Worm (Caenorhabditis elegans) whole organism, young adult: ENCODE measurements around the gene mpst-4.
"Not testable (repeated sequence)": the region's sequence is repeated elsewhere in the genome, so short reads cannot be mapped to it uniquely, and the experiment has no call there.

Source experiments
- C17E4.6 ChIP-seq: fragments of 200-800 bp; sonication (Bioruptor generic); IDR thresholded peaks from 2 replicates; pipeline ENCODE4 v1.3.6; 2022; ENCODE audit warnings: missing genetic modification reagents, missing genetic modification characterization, missing compliant biosample characterization
- D2030.7 ChIP-seq: fragments of 200-800 bp; sonication (Bioruptor generic); IDR thresholded peaks from 2 replicates; pipeline ENCODE4 v1.3.6; 2022; ENCODE audit warnings: missing genetic modification reagents, missing genetic modification characterization, missing compliant biosample characterization
- F23B12.7 ChIP-seq: sonication (generic microtip); optimal IDR thresholded peaks from 2 replicates; lab custom pipeline; 2017; ENCODE audit warnings: missing genetic modification characterization, mild to moderate bottlenecking, missing compliant biosample characterization, antibody characterized with exemption, moderate library complexity; ENCODE audit not compliant: insufficient read depth
- F52B5.7 ChIP-seq: sonication (generic microtip); optimal IDR thresholded peaks from 2 replicates; lab custom pipeline; 2016; ENCODE audit warnings: mild to moderate bottlenecking, missing genetic modification characterization, missing compliant biosample characterization
- K12H6.12 ChIP-seq: fragments of 200-800 bp; sonication (Bioruptor generic); optimal IDR thresholded peaks from 2 replicates; lab custom pipeline; 2018; ENCODE audit warnings: mild to moderate bottlenecking, missing genetic modification characterization, missing compliant biosample characterization
- T26A5.8 ChIP-seq: sonication (generic microtip); optimal IDR thresholded peaks from 2 replicates; lab custom pipeline; 2016; ENCODE audit warnings: missing genetic modification characterization, missing compliant biosample characterization
- Y53F4B.3 ChIP-seq: fragments of 200-800 bp; sonication (Bioruptor generic); IDR thresholded peaks from 2 replicates; pipeline ENCODE4 v1.3.6; 2022; ENCODE audit warnings: missing genetic modification reagents, missing genetic modification characterization, missing compliant biosample characterization
- Y53G8AR.9 ChIP-seq: fragments of 200-800 bp; sonication (Bioruptor generic); conservative IDR thresholded peaks from 2 replicates; pipeline ENCODE4 v1.3.6; 2022; ENCODE audit warnings: missing genetic modification reagents, missing genetic modification characterization, missing compliant biosample characterization
- Y95B8A.8 ChIP-seq: fragments of 200-800 bp; sonication (Bioruptor generic); IDR thresholded peaks from 2 replicates; pipeline ENCODE4 v1.3.6; 2022; ENCODE audit warnings: missing genetic modification reagents, missing genetic modification characterization, missing compliant biosample characterization
- ZK185.1 ChIP-seq: sonication (generic microtip); optimal IDR thresholded peaks from 2 replicates; lab custom pipeline; 2016; ENCODE audit warnings: mild to moderate bottlenecking, missing genetic modification characterization, missing compliant biosample characterization; ENCODE audit not compliant: poor library complexity, severe bottlenecking
- akir-1 ChIP-seq: fragments of 200-800 bp; sonication (Bioruptor generic); optimal IDR thresholded peaks from 2 replicates; lab custom pipeline; 2018; ENCODE audit warnings: mild to moderate bottlenecking, missing genetic modification characterization, moderate library complexity, missing compliant biosample characterization
- atf-7 ChIP-seq: sonication (generic microtip); optimal IDR thresholded peaks from 2 replicates; lab custom pipeline; 2017; ENCODE audit warnings: mild to moderate bottlenecking, missing genetic modification characterization, missing compliant biosample characterization
- attf-5 ChIP-seq: fragments of 200-800 bp; sonication (Bioruptor generic); optimal IDR thresholded peaks from 2 replicates; lab custom pipeline; 2018; ENCODE audit warnings: mild to moderate bottlenecking, missing genetic modification characterization, missing compliant biosample characterization
- cebp-2 ChIP-seq: fragments of 200-800 bp; sonication (Bioruptor generic); IDR thresholded peaks from 2 replicates; pipeline ENCODE4 v1.3.6; 2022; ENCODE audit warnings: missing genetic modification characterization, missing compliant biosample characterization
- ceh-40 ChIP-seq: fragments of 200-800 bp; sonication (Bioruptor generic); IDR thresholded peaks from 2 replicates; pipeline ENCODE4 v1.3.6; 2022; ENCODE audit warnings: missing genetic modification characterization, missing compliant biosample characterization
- ceh-79 ChIP-seq: sonication (generic microtip); optimal IDR thresholded peaks from 2 replicates; lab custom pipeline; 2017; ENCODE audit warnings: mild to moderate bottlenecking, missing genetic modification characterization, missing compliant biosample characterization
- ceh-91 ChIP-seq: fragments of 200-800 bp; sonication (Bioruptor generic); IDR thresholded peaks from 2 replicates; pipeline ENCODE4 v1.3.6; 2022; ENCODE audit warnings: missing genetic modification reagents, missing genetic modification characterization, missing compliant biosample characterization
- dox-1 ChIP-seq: fragments of 200-800 bp; sonication (Bioruptor generic); IDR thresholded peaks from 2 replicates; pipeline ENCODE4 v1.3.6; 2022; ENCODE audit warnings: missing genetic modification reagents, missing genetic modification characterization, missing compliant biosample characterization
- dpl-1 ChIP-seq: fragments of 150-350 bp; optimal IDR thresholded peaks from 2 replicates; lab custom pipeline; 2014; ENCODE audit warnings: missing biosample characterization, missing genetic modification reagents, missing genetic modification characterization
- egl-44 ChIP-seq: fragments of 200-800 bp; sonication (Bioruptor generic); IDR thresholded peaks from 2 replicates; pipeline ENCODE4 v1.3.6; 2022; ENCODE audit warnings: missing genetic modification reagents, missing genetic modification characterization, missing compliant biosample characterization
- ets-4 ChIP-seq: fragments of 200-800 bp; sonication (Bioruptor generic); optimal IDR thresholded peaks from 2 replicates; lab custom pipeline; 2018; ENCODE audit warnings: mild to moderate bottlenecking, missing genetic modification characterization, missing compliant biosample characterization
- fkh-3 ChIP-seq: sonication (generic microtip); optimal IDR thresholded peaks from 2 replicates; lab custom pipeline; 2016; ENCODE audit warnings: mild to moderate bottlenecking, missing genetic modification characterization, missing compliant biosample characterization
- hlh-12 ChIP-seq: sonication (generic microtip); optimal IDR thresholded peaks from 2 replicates; lab custom pipeline; 2016; ENCODE audit warnings: missing genetic modification characterization, missing compliant biosample characterization
- hmg-20 ChIP-seq: fragments of 200-800 bp; sonication (Bioruptor generic); IDR thresholded peaks from 2 replicates; pipeline ENCODE4 v1.3.6; 2022; ENCODE audit warnings: missing genetic modification reagents, missing genetic modification characterization, missing compliant biosample characterization
- hrde-1 ChIP-seq: sonication (generic microtip); optimal IDR thresholded peaks from 2 replicates; lab custom pipeline; 2016; ENCODE audit warnings: missing genetic modification characterization, mild to moderate bottlenecking, missing compliant biosample characterization, moderate library complexity, missing genotype, missing genetic modification reagents, borderline replicate concordance
- hsf-1 ChIP-seq: fragments of 200-800 bp; sonication (Bioruptor generic); IDR thresholded peaks from 2 replicates; pipeline ENCODE4 v1.3.6; 2022; ENCODE audit warnings: missing genetic modification reagents, missing genetic modification characterization, missing compliant biosample characterization
- let-526 ChIP-seq: fragments of 200-800 bp; sonication (Bioruptor generic); IDR thresholded peaks from 2 replicates; pipeline ENCODE4 v1.3.6; 2022; ENCODE audit warnings: missing genetic modification reagents, missing genetic modification characterization, missing compliant biosample characterization
- let-607 ChIP-seq, 2 experiments: fragments of 200-800 bp in 1 of 2; sonication (Bioruptor generic) in 1 of 2; sonication (generic microtip) in 1 of 2; optimal IDR thresholded peaks; 2 replicates each; lab custom pipeline; 2016 to 2018; ENCODE audit warnings: mild to moderate bottlenecking in 2 of 2, missing compliant biosample characterization in 2 of 2, missing genetic modification characterization in 2 of 2, moderate library complexity in 2 of 2, missing genotype in 1 of 2
- lin-26 ChIP-seq: fragments of 200-800 bp; sonication (Bioruptor generic); IDR thresholded peaks from 2 replicates; pipeline ENCODE4 v1.3.6; 2022; ENCODE audit warnings: missing genetic modification reagents, missing genetic modification characterization, missing compliant biosample characterization
- lin-35 ChIP-seq, 3 experiments: fragments of 150-350 bp in 2 of 3; sonication (generic microtip) in 1 of 3; optimal IDR thresholded peaks; 2 replicates each; lab custom pipeline; 2014 to 2018; ENCODE audit warnings: missing biosample characterization in 3 of 3, missing genetic modification characterization in 3 of 3, missing genetic modification reagents in 3 of 3
- lin-54 ChIP-seq: fragments of 200-800 bp; sonication (Bioruptor generic); optimal IDR thresholded peaks from 2 replicates; lab custom pipeline; 2018; ENCODE audit warnings: mild to moderate bottlenecking, missing genetic modification characterization, missing compliant biosample characterization
- madf-3 ChIP-seq: fragments of 200-800 bp; sonication (Bioruptor generic); IDR thresholded peaks from 2 replicates; pipeline ENCODE4 v1.3.6; 2022; ENCODE audit warnings: missing genetic modification reagents, missing genetic modification characterization, missing compliant biosample characterization
- mes-4 ChIP-seq: sonication (generic microtip); optimal IDR thresholded peaks from 2 replicates; lab custom pipeline; 2016; ENCODE audit warnings: missing genotype, missing genetic modification characterization, missing compliant biosample characterization
- nfya-1 ChIP-seq: sonication (generic microtip); optimal IDR thresholded peaks from 2 replicates; lab custom pipeline; 2017; ENCODE audit warnings: antibody characterized with exemption, missing compliant biosample characterization, missing genetic modification characterization, borderline replicate concordance; ENCODE audit not compliant: insufficient read depth
- nhr-80 ChIP-seq: sonication (generic microtip); optimal IDR thresholded peaks from 2 replicates; lab custom pipeline; 2016; ENCODE audit warnings: missing genetic modification characterization, missing compliant biosample characterization
- rcor-1 ChIP-seq: fragments of 200-800 bp; sonication (Bioruptor generic); IDR thresholded peaks from 2 replicates; pipeline ENCODE4 v1.3.6; 2022; ENCODE audit warnings: missing genetic modification reagents, missing genetic modification characterization, missing compliant biosample characterization
- repo-1 ChIP-seq: sonication (generic microtip); optimal IDR thresholded peaks from 2 replicates; lab custom pipeline; 2017; ENCODE audit warnings: mild to moderate bottlenecking, missing genetic modification characterization, missing compliant biosample characterization
- sdz-38 ChIP-seq: sonication (generic microtip); optimal IDR thresholded peaks from 2 replicates; lab custom pipeline; 2016; ENCODE audit warnings: missing genotype, missing genetic modification characterization, missing compliant biosample characterization
- sptf-2 ChIP-seq: fragments of 200-800 bp; sonication (Bioruptor generic); optimal IDR thresholded peaks from 2 replicates; lab custom pipeline; 2018; ENCODE audit warnings: mild to moderate bottlenecking, missing genetic modification characterization, missing compliant biosample characterization
- tbp1 ChIP-seq: fragments of 200-800 bp; sonication (Bioruptor generic); optimal IDR thresholded peaks from 2 replicates; lab custom pipeline; 2018; ENCODE audit warnings: mild to moderate bottlenecking, missing genetic modification characterization, missing compliant biosample characterization
- tlf-1 ChIP-seq: fragments of 200-800 bp; sonication (Bioruptor generic); optimal IDR thresholded peaks from 2 replicates; lab custom pipeline; 2018; ENCODE audit warnings: mild to moderate bottlenecking, missing genetic modification characterization, missing compliant biosample characterization
- xnd-1 ChIP-seq: sonication (generic microtip); optimal IDR thresholded peaks from 2 replicates; lab custom pipeline; 2016; ENCODE audit warnings: missing genotype, missing genetic modification reagents, missing genetic modification characterization, missing compliant biosample characterization
- ztf-18 ChIP-seq: sonication (generic microtip); optimal IDR thresholded peaks from 2 replicates; lab custom pipeline; 2016; ENCODE audit warnings: missing genotype, mild to moderate bottlenecking, missing genetic modification characterization, missing compliant biosample characterization
- ztf-25 ChIP-seq: fragments of 200-800 bp; sonication (Bioruptor generic); IDR thresholded peaks from 2 replicates; pipeline ENCODE4 v1.3.6; 2022; ENCODE audit warnings: missing genetic modification reagents, missing genetic modification characterization, missing compliant biosample characterization
- ztf-28 ChIP-seq: fragments of 200-800 bp; sonication (Bioruptor generic); IDR thresholded peaks from 2 replicates; pipeline ENCODE4 v1.3.6; 2022; ENCODE audit warnings: missing genetic modification reagents, missing genetic modification characterization, missing compliant biosample characterization
- ztf-6 ChIP-seq: fragments of 200-800 bp; sonication (Bioruptor generic); IDR thresholded peaks from 2 replicates; pipeline ENCODE4 v1.3.6; 2022; ENCODE audit warnings: missing genetic modification reagents, missing genetic modification characterization, missing compliant biosample characterization

Gene mpst-4

DNA sequence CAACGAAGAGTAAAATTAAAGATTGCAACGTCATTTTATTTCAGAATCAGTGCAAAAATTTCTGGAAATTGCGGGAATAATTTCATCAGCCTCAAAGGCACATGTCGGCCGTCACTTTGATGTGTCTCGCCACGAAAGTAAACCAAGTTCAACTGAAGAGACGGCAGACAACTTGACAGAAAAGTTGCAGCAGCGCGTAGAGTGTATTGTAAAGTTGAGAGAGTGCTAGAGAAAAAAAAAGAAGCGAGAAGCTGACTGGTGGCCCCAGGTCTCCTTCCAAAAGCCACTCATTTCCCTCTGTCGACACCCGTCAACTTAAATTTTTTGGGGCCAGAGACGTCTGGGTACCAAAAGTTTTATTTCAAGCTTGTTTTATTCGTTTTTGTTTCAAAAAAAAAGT lies 41.0 kb upstream of the mpst-4 start (continued):
- TF ChIP-seq hsf-1 (GFP tag; lab: Robert Waterston, UW): peak; percentile 96
- no peak for TF ChIP-seq lin-26 (GFP tag; lab: Robert Waterston, UW)
- no peak for TF ChIP-seq hmg-20
- TF ChIP-seq lin-54 (GFP tag; lab: Kevin White, UChicago): peak; percentile 68
- no peak for TF ChIP-seq Y53F4B.3 (GFP tag; lab: Robert Waterston, UW)
- TF ChIP-seq ceh-91 (GFP tag; lab: Robert Waterston, UW): peak; percentile 39; the same call in 1 of the 2 replicates
- TF ChIP-seq sptf-2 (GFP tag; lab: Kevin White, UChicago): no peak
- TF ChIP-seq C17E4.6 (GFP tag; lab: Robert Waterston, UW): no peak
- no peak for TF ChIP-seq egl-44 (GFP tag; lab: Robert Waterston, UW)
- TF ChIP-seq madf-3 (GFP tag; lab: Robert Waterston, UW): peak; percentile 29; the same call in 1 of the 2 replicates
- TF ChIP-seq hlh-12 (tag; lab: Kevin White, UChicago): no peak
- TF ChIP-seq ztf-25: no peak
- no peak for TF ChIP-seq nfya-1 (tag; lab: Kevin White, UChicago)
- no peak for TF ChIP-seq let-607 (tag; optimal IDR thresholded peaks at IDR 0.05; lab: Kevin White, UChicago)
- peak; percentile 73 for TF ChIP-seq dox-1 (GFP tag; lab: Robert Waterston, UW)
- TF ChIP-seq hrde-1 (tag; lab: Kevin White, UChicago): no peak
- peak; percentile 61 for TF ChIP-seq rcor-1 (GFP tag; lab: Robert Waterston, UW)
- TF ChIP-seq ztf-18: peak; percentile 17
- TF ChIP-seq ztf-28 (GFP tag; lab: Robert Waterston, UW): no peak
- TF ChIP-seq ceh-40 (GFP tag; lab: Robert Waterston, UW): no peak
- no peak for TF ChIP-seq mes-4 (tag; lab: Kevin White, UChicago)
- TF ChIP-seq K12H6.12 (tag; lab: Kevin White, UChicago): peak; percentile 7
- TF ChIP-seq akir-1 (GFP tag; lab: Kevin White, UChicago): no peak
- TF ChIP-seq ztf-6: no peak
- TF ChIP-seq ets-4 (GFP tag; lab: Kevin White, UChicago): no peak
- peak; percentile 15 for TF ChIP-seq nhr-80 (tag; lab: Kevin White, UChicago)

DNA sequence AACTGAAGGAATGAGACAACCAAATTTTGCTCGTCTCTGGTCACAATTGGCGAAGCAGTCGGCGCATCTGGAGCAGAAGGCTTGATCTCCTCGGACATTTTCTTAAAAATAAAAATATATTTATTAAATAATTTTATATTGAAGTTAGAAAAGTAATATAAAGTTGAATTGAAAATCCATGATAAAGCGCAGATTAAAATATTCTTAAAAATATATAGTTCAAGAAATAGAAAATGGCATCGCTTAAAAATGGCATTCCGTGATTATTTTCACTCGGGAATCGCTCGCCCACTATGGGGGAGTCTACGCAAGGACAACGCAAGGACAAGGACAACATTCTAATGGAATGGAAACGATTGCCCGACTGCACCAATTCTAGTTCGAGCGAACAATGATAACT lies 40.4 kb upstream of the mpst-4 start, which contains the start of gene sgt-1:
Gene sgt-1, minus strand, starts transcription at position 101 of the 400 bp plus-strand sequence.
- not testable (repeated sequence) for TF ChIP-seq dpl-1 (GFP tag; lab: Kevin White, UChicago); fkh-3 (tag; lab: Kevin White, UChicago); T26A5.8 (tag; lab: Kevin White, UChicago)
- TF ChIP-seq, all 124 proteins: peak for 0; not testable (repeated sequence) for 124

DNA sequence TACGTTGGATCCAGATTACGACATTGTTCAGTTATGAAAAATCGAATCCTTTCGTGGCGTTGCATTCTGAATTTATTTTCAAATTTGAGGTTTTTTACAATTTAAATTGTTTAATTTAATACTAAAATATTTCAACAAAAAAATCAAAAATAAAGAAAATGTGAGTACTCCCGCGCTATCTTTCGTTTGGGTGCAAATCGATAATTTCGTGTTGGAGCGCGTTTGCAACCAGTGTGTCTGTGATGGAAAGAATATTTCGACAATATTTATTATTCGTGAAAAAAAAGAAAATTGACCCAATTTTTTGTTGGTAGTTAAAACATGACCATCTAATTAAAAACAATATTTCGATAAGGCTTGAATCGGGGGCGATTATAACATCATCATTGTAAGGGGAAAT lies 38.8 kb upstream of the mpst-4 start, which contains the start of gene R05F9.9:
Gene R05F9.9, minus strand, starts transcription at position 66 of the 400 bp plus-strand sequence.
- TF ChIP-seq lin-54 (GFP tag; lab: Kevin White, UChicago) (peak; percentile 59), ZK185.1 (tag; lab: Kevin White, UChicago) (peak; percentile 37), F52B5.7 (tag; lab: Kevin White, UChicago) (no peak), lin-35 (GFP tag; optimal IDR thresholded peaks at IDR 0.05; lab: Kevin White, UChicago) (peak in 1 of 3 experiments; percentile 58), tbp1 (GFP tag; lab: Kevin White, UChicago) (peak; percentile 43), let-526 (GFP tag; lab: Robert Waterston, UW) (no peak), tlf-1 (GFP tag; lab: Kevin White, UChicago) (peak; percentile 8), atf-7 (peak; percentile 46), cebp-2 (GFP tag; lab: Robert Waterston, UW) (no peak), ceh-79 (tag; lab: Kevin White, UChicago) (peak; percentile 12), D2030.7 (GFP tag; lab: Robert Waterston, UW) (no peak), sdz-38 (no peak), Y95B8A.8 (GFP tag; lab: Robert Waterston, UW) (peak; percentile 62; the same call in 1 of the 2 replicates), xnd-1 (tag; lab: Kevin White, UChicago) (no peak), repo-1 (tag; lab: Kevin White, UChicago) (peak; percentile 56), F23B12.7 (tag; lab: Kevin White, UChicago) (peak; percentile 55), Y53G8AR.9 (GFP tag; lab: Robert Waterston, UW) (peak; percentile 86), egl-44 (GFP tag; lab: Robert Waterston, UW) (no peak), attf-5 (GFP tag; lab: Kevin White, UChicago) (peak; percentile 31)
